Fruit fly (Drosophila melanogaster) whole organism, prepupa: Measurements from ENCODE around the gene PGRP-SB2.

Experiments used
- CG11294 ChIP-seq: fragments of 200-800 bp; sonication (Bioruptor generic); IDR thresholded peaks from 2 replicates; pipeline ENCODE4 v1.3.6; 2022; ENCODE audit warnings: missing biosample characterization, missing genetic modification characterization
- CG3032 ChIP-seq: fragments of 200-800 bp; optimal IDR thresholded peaks from 2 replicates; lab custom pipeline; 2019; ENCODE audit warnings: missing biosample characterization, mild to moderate bottlenecking, missing genetic modification characterization, moderate library complexity
- Gug ChIP-seq: fragments of 200-800 bp; sonication (Bioruptor generic); IDR thresholded peaks from 2 replicates; pipeline ENCODE4 v1.3.6; 2022; ENCODE audit warnings: missing biosample characterization, missing genetic modification characterization
- Hr39 ChIP-seq: fragments of 200-800 bp; sonication (Bioruptor generic); optimal IDR thresholded peaks from 2 replicates; lab custom pipeline; 2016; ENCODE audit warnings: missing biosample characterization, missing genetic modification characterization
- Lpt ChIP-seq: fragments of 200-800 bp; sonication (Bioruptor generic); optimal IDR thresholded peaks from 3 replicates; lab custom pipeline; 2016; ENCODE audit warnings: missing biosample characterization, missing genetic modification characterization
- OdsH ChIP-seq: fragments of 200-800 bp; sonication (Bioruptor generic); optimal IDR thresholded peaks from 3 replicates; lab custom pipeline; 2016; ENCODE audit warnings: missing biosample characterization, missing genetic modification characterization
- achi ChIP-seq: fragments of 200-800 bp; sonication (Bioruptor generic); optimal IDR thresholded peaks from 3 replicates; lab custom pipeline; 2016; ENCODE audit warnings: missing biosample characterization, missing genetic modification characterization
- pdm3 ChIP-seq: fragments of 200-800 bp; sonication (Bioruptor generic); optimal IDR thresholded peaks from 3 replicates; lab custom pipeline; 2016; ENCODE audit warnings: missing biosample characterization, missing genetic modification characterization
- topi ChIP-seq: fragments of 200-800 bp; sonication (Bioruptor generic); optimal IDR thresholded peaks from 3 replicates; lab custom pipeline; 2016; ENCODE audit warnings: missing biosample characterization, missing genetic modification characterization

DNA sequence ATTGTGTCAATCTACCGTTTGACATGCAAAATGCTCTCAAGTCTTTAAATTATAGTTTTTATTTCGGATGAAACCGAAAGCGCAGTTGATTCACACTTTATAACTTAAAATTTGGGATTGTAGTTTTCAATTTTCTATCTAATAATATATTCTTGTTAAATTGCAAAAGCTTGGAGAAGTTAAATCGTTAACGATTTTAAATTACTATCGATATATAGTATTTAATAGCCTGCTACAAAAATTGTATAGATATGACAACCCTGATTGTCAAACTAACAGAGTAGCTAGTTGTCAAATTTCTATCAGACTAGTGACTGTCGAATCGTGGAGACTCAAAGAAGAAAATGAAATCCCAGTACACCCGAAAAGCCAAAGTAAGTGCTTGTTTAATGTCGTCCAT is 21.7 kb upstream of the PGRP-SB2 start, which contains the start of gene CG9692:
- TF ChIP-seq topi (GFP tag; lab: Kevin White, UChicago) (no peak), pdm3 (no peak), achi (no peak), Lpt (GFP tag; lab: Kevin White, UChicago) (no peak), CG3032 (no peak), CG11294 (GFP tag; lab: Robert Waterston, UW) (no peak), Hr39 (GFP tag; lab: Kevin White, UChicago) (no peak), Gug (GFP tag; lab: Robert Waterston, UW) (no peak), OdsH (no peak)
